Fruit fly (Drosophila melanogaster) whole organism, embryonic: ENCODE measurements around the gene CG4338.
A peak's percentile ranks its signal among the peaks of the same experiment; 100 is the strongest.

Experiments
- Adf1 ChIP-seq: fragments of 200-800 bp; sonication (Bioruptor generic); IDR thresholded peaks from 2 replicates; pipeline ENCODE4 v1.3.6; 2022; ENCODE audit warnings: missing biosample characterization, missing genetic modification characterization
- Asciz ChIP-seq: fragments of 200-800 bp; sonication (Bioruptor generic); optimal IDR thresholded peaks from 2 replicates; lab custom pipeline; 2017; ENCODE audit warnings: missing biosample characterization, mild to moderate bottlenecking, missing genetic modification characterization, missing genetic modification reagents
- CG10366 ChIP-seq: fragments of 200-800 bp; sonication (Bioruptor generic); IDR thresholded peaks from 2 replicates; pipeline ENCODE4 v1.3.6; 2022; ENCODE audit warnings: missing biosample characterization, missing genetic modification characterization
- CG11247 ChIP-seq: fragments of 200-800 bp; sonication (Bioruptor generic); IDR thresholded peaks from 2 replicates; pipeline ENCODE4 v1.3.6; 2022; ENCODE audit warnings: missing biosample characterization, missing genetic modification characterization
- CG11456 ChIP-seq: fragments of 200-800 bp; sonication (Bioruptor generic); IDR thresholded peaks from 3 replicates; pipeline ENCODE4 v1.3.6; 2022; ENCODE audit warnings: missing biosample characterization, missing genetic modification characterization
- CG14860 ChIP-seq: fragments of 200-800 bp; sonication (Bioruptor generic); IDR thresholded peaks from 3 replicates; pipeline ENCODE4 v1.3.6; 2022; ENCODE audit warnings: missing biosample characterization, missing genetic modification characterization; ENCODE audit not compliant: partially characterized antibody
- CG16863 ChIP-seq: fragments of 200-800 bp; sonication (Bioruptor generic); optimal IDR thresholded peaks from 3 replicates; lab custom pipeline; 2016; ENCODE audit warnings: missing biosample characterization, missing genetic modification characterization
- CG17359 ChIP-seq: fragments of 200-800 bp; sonication (Bioruptor generic); optimal IDR thresholded peaks from 3 replicates; lab custom pipeline; 2018; ENCODE audit warnings: missing biosample characterization, mild to moderate bottlenecking, missing genetic modification characterization, moderate library complexity
- CG2129 ChIP-seq: fragments of 200-800 bp; sonication (Bioruptor generic); IDR thresholded peaks from 2 replicates; pipeline ENCODE4 v1.3.6; 2022; ENCODE audit warnings: missing biosample characterization, missing genetic modification characterization; ENCODE audit not compliant: partially characterized antibody
- CG30020 ChIP-seq: fragments of 200-800 bp; optimal IDR thresholded peaks from 2 replicates; lab custom pipeline; 2019; ENCODE audit warnings: missing biosample characterization, mild to moderate bottlenecking, missing genetic modification characterization, moderate library complexity
- CG34224 ChIP-seq: fragments of 200-800 bp; sonication (Bioruptor generic); IDR thresholded peaks from 3 replicates; pipeline ENCODE4 v1.3.6; 2022; ENCODE audit warnings: missing biosample characterization, missing genetic modification characterization; ENCODE audit not compliant: partially characterized antibody
- CG34376 ChIP-seq: fragments of 200-800 bp; sonication (Bioruptor generic); optimal IDR thresholded peaks from 2 replicates; lab custom pipeline; 2018; ENCODE audit warnings: missing biosample characterization, mild to moderate bottlenecking, missing genetic modification characterization
- CG4617 ChIP-seq: fragments of 200-800 bp; sonication (Bioruptor generic); optimal IDR thresholded peaks from 3 replicates; lab custom pipeline; 2016; ENCODE audit warnings: missing biosample characterization, missing genetic modification characterization, borderline replicate concordance
- CG6175 ChIP-seq: fragments of 200-800 bp; sonication (Bioruptor generic); IDR thresholded peaks from 3 replicates; pipeline ENCODE4 v1.3.6; 2022; ENCODE audit warnings: missing biosample characterization, missing genetic modification characterization
- CG6765 ChIP-seq: fragments of 200-800 bp; sonication (Bioruptor generic); optimal IDR thresholded peaks from 3 replicates; lab custom pipeline; 2017; ENCODE audit warnings: missing biosample characterization, mild to moderate bottlenecking, missing genetic modification characterization
- CG9797 ChIP-seq: fragments of 200-800 bp; sonication (Bioruptor generic); optimal IDR thresholded peaks from 3 replicates; lab custom pipeline; 2018; ENCODE audit warnings: missing biosample characterization, mild to moderate bottlenecking, missing genetic modification characterization
- CG9817 ChIP-seq: fragments of 200-800 bp; sonication (Bioruptor generic); optimal IDR thresholded peaks from 2 replicates; lab custom pipeline; 2018; ENCODE audit warnings: missing biosample characterization, mild to moderate bottlenecking, missing genetic modification characterization, moderate library complexity
- CG9932 ChIP-seq: fragments of 200-800 bp; sonication (Bioruptor generic); IDR thresholded peaks from 2 replicates; pipeline ENCODE4 v1.3.6; 2022; ENCODE audit warnings: missing biosample characterization, missing genetic modification characterization
- Chrac-16 ChIP-seq: fragments of 200-800 bp; sonication (Bioruptor generic); optimal IDR thresholded peaks from 3 replicates; lab custom pipeline; 2016; ENCODE audit warnings: missing biosample characterization, missing genetic modification characterization
- CoRest ChIP-seq: fragments of 200-800 bp; sonication (Bioruptor generic); optimal IDR thresholded peaks from 3 replicates; lab custom pipeline; 2018; ENCODE audit warnings: missing biosample characterization, mild to moderate bottlenecking, missing genetic modification characterization, moderate library complexity
- D ChIP-seq, 2 experiments: fragments of 200-800 bp in 1 of 2; fragments of >200 bp in 1 of 2; sonication (Bioruptor generic) in 1 of 2; optimal IDR thresholded peaks; 2 replicates in 1 of 2; 3 replicates in 1 of 2; lab custom pipeline; 2017; ENCODE audit warnings: mild to moderate bottlenecking in 1 of 2, missing biosample characterization in 1 of 2, missing genetic modification characterization in 1 of 2, missing genetic modification reagents in 1 of 2
- Dll ChIP-seq: fragments of 200-800 bp; sonication (Bioruptor generic); IDR thresholded peaks from 4 replicates; pipeline ENCODE4 v1.3.6; 2022; ENCODE audit warnings: missing biosample characterization, missing genetic modification characterization; ENCODE audit not compliant: partially characterized antibody
- Fer2 ChIP-seq: fragments of 200-800 bp; sonication (Bioruptor generic); optimal IDR thresholded peaks from 2 replicates; lab custom pipeline; 2018; ENCODE audit warnings: missing biosample characterization, mild to moderate bottlenecking, missing genetic modification characterization, moderate library complexity
- H15 ChIP-seq: fragments of 200-800 bp; sonication (Bioruptor generic); IDR thresholded peaks from 3 replicates; pipeline ENCODE4 v1.3.6; 2022; ENCODE audit warnings: missing biosample characterization, missing genetic modification characterization
- Nf-YA ChIP-seq: fragments of 200-800 bp; sonication (Bioruptor generic); IDR thresholded peaks from 2 replicates; pipeline ENCODE4 v1.3.6; 2022; ENCODE audit warnings: missing biosample characterization, missing genetic modification characterization
- NfI ChIP-seq: fragments of 200-800 bp; sonication (Bioruptor generic); optimal IDR thresholded peaks from 3 replicates; lab custom pipeline; 2018; ENCODE audit warnings: missing biosample characterization, mild to moderate bottlenecking, missing genetic modification characterization, moderate library complexity
- Oaz ChIP-seq: fragments of 200-800 bp; sonication (Bioruptor generic); IDR thresholded peaks from 2 replicates; pipeline ENCODE4 v1.3.6; 2022; ENCODE audit warnings: missing biosample characterization, missing genetic modification characterization
- Scr ChIP-seq: fragments of 200-800 bp; sonication (Bioruptor generic); IDR thresholded peaks from 2 replicates; pipeline ENCODE4 v1.3.6; 2022; ENCODE audit warnings: missing biosample characterization, missing genetic modification characterization; ENCODE audit not compliant: partially characterized antibody
- TFAM ChIP-seq: fragments of 200-800 bp; sonication (Bioruptor generic); optimal IDR thresholded peaks from 2 replicates; lab custom pipeline; 2017; ENCODE audit warnings: missing biosample characterization, missing genetic modification characterization, inconsistent platforms
- Taf1 ChIP-seq: fragments of 200-800 bp; sonication (Bioruptor generic); IDR thresholded peaks from 2 replicates; pipeline ENCODE4 v1.3.6; 2022; ENCODE audit warnings: missing biosample characterization, missing genetic modification characterization
- Xbp1 ChIP-seq: fragments of 200-800 bp; sonication (Bioruptor generic); optimal IDR thresholded peaks from 3 replicates; lab custom pipeline; 2016; ENCODE audit warnings: missing biosample characterization, mild to moderate bottlenecking, missing genetic modification characterization
- ara ChIP-seq: fragments of 200-800 bp; sonication (Bioruptor generic); IDR thresholded peaks from 2 replicates; pipeline ENCODE4 v1.3.6; 2022; ENCODE audit warnings: missing biosample characterization, missing genetic modification characterization
- az2 ChIP-seq: fragments of 200-800 bp; sonication (Bioruptor generic); optimal IDR thresholded peaks from 3 replicates; lab custom pipeline; 2016; ENCODE audit warnings: missing biosample characterization, missing genetic modification characterization
- cas ChIP-seq: fragments of 200-800 bp; sonication (Bioruptor generic); IDR thresholded peaks from 2 replicates; pipeline ENCODE4 v1.3.6; 2022; ENCODE audit warnings: missing biosample characterization, missing genetic modification characterization
- chif ChIP-seq, 2 experiments: fragments of 200-800 bp; sonication (Bioruptor generic); optimal IDR thresholded peaks; 3 replicates each; lab custom pipeline; 2016; ENCODE audit warnings: missing biosample characterization in 2 of 2, missing genetic modification characterization in 2 of 2
- chm ChIP-seq: fragments of 200-800 bp; sonication (Bioruptor generic); IDR thresholded peaks from 2 replicates; pipeline ENCODE4 v1.3.6; 2022; ENCODE audit warnings: missing biosample characterization, missing genetic modification characterization
- da ChIP-seq: fragments of 200-800 bp; sonication (Bioruptor generic); optimal IDR thresholded peaks from 2 replicates; lab custom pipeline; 2016; ENCODE audit warnings: missing biosample characterization, missing genetic modification characterization
- dan ChIP-seq: fragments of 200-800 bp; sonication (Bioruptor generic); IDR thresholded peaks from 2 replicates; pipeline ENCODE4 v1.3.6; 2022; ENCODE audit warnings: missing biosample characterization, missing genetic modification characterization
- dmrt99B ChIP-seq: fragments of 200-800 bp; sonication (Bioruptor generic); optimal IDR thresholded peaks from 2 replicates; lab custom pipeline; 2018; ENCODE audit warnings: missing biosample characterization, mild to moderate bottlenecking, missing genetic modification characterization, moderate library complexity
- ems ChIP-seq: fragments of 200-800 bp; sonication (Bioruptor generic); optimal IDR thresholded peaks from 3 replicates; lab custom pipeline; 2016; ENCODE audit warnings: missing biosample characterization, missing genetic modification characterization
- hbn ChIP-seq: fragments of 200-800 bp; sonication (Bioruptor generic); IDR thresholded peaks from 2 replicates; pipeline ENCODE4 v1.3.6; 2022; ENCODE audit warnings: missing biosample characterization, missing genetic modification characterization; ENCODE audit not compliant: partially characterized antibody
- jing ChIP-seq: fragments of 200-800 bp; sonication (Bioruptor generic); optimal IDR thresholded peaks from 2 replicates; lab custom pipeline; 2018; ENCODE audit warnings: missing biosample characterization, mild to moderate bottlenecking, missing genetic modification characterization
- kni ChIP-seq: fragments of 200-800 bp; sonication (Bioruptor generic); optimal IDR thresholded peaks from 3 replicates; lab custom pipeline; 2017; ENCODE audit warnings: mild to moderate bottlenecking, missing biosample characterization, missing genetic modification reagents, missing genetic modification characterization
- odd ChIP-seq: fragments of 200-800 bp; sonication (Bioruptor generic); optimal IDR thresholded peaks from 2 replicates; lab custom pipeline; 2017; ENCODE audit warnings: missing biosample characterization, mild to moderate bottlenecking, missing genetic modification characterization
- pzg ChIP-seq: fragments of 200-800 bp; sonication (Bioruptor generic); optimal IDR thresholded peaks from 3 replicates; lab custom pipeline; 2018; ENCODE audit warnings: missing biosample characterization, mild to moderate bottlenecking, missing genetic modification characterization, moderate library complexity
- sqz ChIP-seq: fragments of 200-800 bp; sonication (Bioruptor generic); optimal IDR thresholded peaks from 3 replicates; lab custom pipeline; 2018; ENCODE audit warnings: missing biosample characterization, mild to moderate bottlenecking, missing genetic modification characterization
- trh ChIP-seq: fragments of 200-800 bp; sonication (Bioruptor generic); optimal IDR thresholded peaks from 2 replicates; lab custom pipeline; 2016; ENCODE audit warnings: missing biosample characterization, missing genetic modification characterization
- yki ChIP-seq: fragments of >200 bp; optimal IDR thresholded peaks from 3 replicates; lab custom pipeline; 2018

Gene CG4338

DNA sequence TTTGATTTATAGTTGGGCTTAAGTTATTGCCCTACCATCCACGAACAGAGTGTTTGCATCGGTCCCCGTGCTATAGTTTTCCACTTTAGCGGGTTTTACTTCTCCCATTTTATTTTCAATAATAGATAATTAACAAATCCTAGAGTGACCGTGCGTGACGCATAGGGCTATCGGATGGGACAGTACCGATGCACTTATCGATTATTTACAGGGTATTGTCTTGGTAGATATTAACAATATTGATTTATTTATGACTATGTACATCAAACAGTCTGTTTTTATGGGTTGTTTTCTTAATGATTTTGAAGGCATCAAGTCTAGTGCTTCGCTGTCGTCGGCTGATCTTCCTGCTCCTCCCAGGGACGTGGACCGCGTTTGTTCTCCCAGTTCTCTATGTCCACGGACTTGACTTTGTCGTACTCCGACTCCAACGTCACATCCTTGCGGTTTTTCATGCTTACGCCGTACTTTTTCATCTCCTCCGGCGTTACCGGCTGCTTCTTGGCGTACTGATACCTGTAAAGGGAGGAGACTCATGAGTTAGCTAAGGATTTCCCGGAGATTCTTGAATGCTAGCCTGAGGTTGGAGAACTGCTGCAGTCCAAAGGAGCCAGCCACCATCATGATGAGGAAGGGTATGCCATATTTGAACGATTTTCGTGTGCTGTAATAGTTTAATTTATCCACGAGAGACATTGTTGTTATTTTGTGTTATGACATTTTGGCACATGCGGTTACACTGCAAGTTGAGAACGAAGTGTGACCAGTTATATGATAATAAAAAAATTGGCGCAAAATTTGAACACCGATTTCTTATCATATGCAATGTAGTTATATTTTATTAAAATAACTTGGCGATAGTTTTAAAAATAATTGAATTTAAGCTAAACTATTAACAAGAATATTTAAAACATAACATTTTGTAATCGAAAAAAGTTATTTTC is 2.9 kb downstream of the CG4338 start, which contains the start of the genes MRG15 and Tm1 (continued):
- TF ChIP-seq D (optimal IDR thresholded peaks at IDR 0.05; lab: Kevin White, UChicago) (no peak), D (GFP tag; optimal IDR thresholded peaks at IDR 0.05; lab: Kevin White, UChicago) (no peak), CG9817 (no peak), NfI (no peak), CG4617 (GFP tag; lab: Kevin White, UChicago) (peak; percentile 51), CG14860 (GFP tag; lab: Robert Waterston, UW) (peak; percentile 53; the same call in 2 of the 3 replicates), kni (no peak), pzg (peak; percentile 55), Adf1 (GFP tag; lab: Robert Waterston, UW) (no peak), CG30020 (tag; lab: Kevin White, UChicago) (no peak), odd (GFP tag; lab: Kevin White, UChicago) (no peak), CG9797 (GFP tag; lab: Kevin White, UChicago) (peak; percentile 82), Nf-YA (no peak), hbn (GFP tag; lab: Robert Waterston, UW) (peak; percentile 59; the same call in 1 of the 2 replicates), chif (GFP tag; optimal IDR thresholded peaks at IDR 0.05; lab: Kevin White, UChicago) (no peak), H15 (no peak), Scr (GFP tag; lab: Robert Waterston, UW) (peak; percentile 73), CG16863 (GFP tag; lab: Kevin White, UChicago) (no peak), CG2129 (0 out of 2 replicates have a peak, but pooled peaks have one; percentile 19), Fer2 (tag; lab: Kevin White, UChicago) (no peak), Xbp1 (no peak), cas (GFP tag; lab: Robert Waterston, UW) (no peak), ems (GFP tag; lab: Kevin White, UChicago) (no peak), CG9932 (peak; percentile 33; the same call in 1 of the 2 replicates), yki (lab: Kevin White, UChicago) (no peak), Oaz (GFP tag; lab: Robert Waterston, UW) (no peak), CG6175 (GFP tag; lab: Robert Waterston, UW) (no peak), CG34376 (GFP tag; lab: Kevin White, UChicago) (no peak), jing (no peak), az2 (no peak), CG17359 (tag; lab: Kevin White, UChicago) (no peak), CG11247 (no peak), Asciz (GFP tag; lab: Kevin White, UChicago) (no peak), CG6765 (GFP tag; lab: Kevin White, UChicago) (no peak), da (GFP tag; lab: Kevin White, UChicago) (no peak), chm (no peak), Chrac-16 (GFP tag; lab: Kevin White, UChicago) (no peak), sqz (peak; percentile 89), Taf1 (no peak), CG11456 (no peak), trh (no peak), dmrt99B (no peak), TFAM (GFP tag; lab: Kevin White, UChicago) (no peak), CG34224 (GFP tag; lab: Robert Waterston, UW) (peak; percentile 54), dan (GFP tag; lab: Robert Waterston, UW) (no peak), CoRest (tag; lab: Kevin White, UChicago) (no peak), ara (GFP tag; lab: Robert Waterston, UW) (no peak), Dll (GFP tag; lab: Robert Waterston, UW) (peak; percentile 71), CG10366 (no peak)
